Worm (Caenorhabditis elegans): ENCODE data around the gene M110.7.

Gene M110.7

ce11 chrII:8238155-8238554 lies 5.6 kb downstream of the M110.7 start, which contains the start of gene nlp-5:
Gene nlp-5, plus strand, starts transcription at chrII:8238455.
- TF ChIP-seq hmg-11 (tag; optimal IDR thresholded peaks at IDR 0.05) (no peak), nhr-237 (tag; optimal IDR thresholded peaks at IDR 0.05) (no peak), elt-3 (tag; optimal IDR thresholded peaks at IDR 0.05) (no peak), egl-27 (tag; optimal IDR thresholded peaks at IDR 0.05) (no peak), ceh-82 (tag; optimal IDR thresholded peaks at IDR 0.05) (no peak), ztf-11 (tag; optimal IDR thresholded peaks at IDR 0.05) (no peak), fos-1 (tag; optimal IDR thresholded peaks at IDR 0.05) (no peak), unc-62 (GFP tag; optimal IDR thresholded peaks at IDR 0.05) (no peak), skn-1 (tag; optimal IDR thresholded peaks at IDR 0.05) (no peak), ztf-4 (tag; optimal IDR thresholded peaks at IDR 0.05) (no peak)

ce11 chrII:8246476-8246875 lies 13.9 kb downstream of the M110.7 start, which contains the start of gene F35C11.3:
Gene F35C11.3, plus strand, starts transcription at chrII:8246776.
- TF ChIP-seq ceh-16 (tag; optimal IDR thresholded peaks at IDR 0.05) (no peak), egl-27 (tag; optimal IDR thresholded peaks at IDR 0.05) (no peak), elt-3 (tag; optimal IDR thresholded peaks at IDR 0.05) (no peak), lin-39 (tag; optimal IDR thresholded peaks at IDR 0.05) (no peak), tbx-2 (tag; optimal IDR thresholded peaks at IDR 0.05) (no peak), fos-1 (tag; optimal IDR thresholded peaks at IDR 0.05) (no peak), fkh-2 (tag; optimal IDR thresholded peaks at IDR 0.05) (no peak), nhr-67 (tag; optimal IDR thresholded peaks at IDR 0.05) (no peak), fkh-10 (GFP tag; optimal IDR thresholded peaks at IDR 0.05) (no peak), nfya-1 (tag; optimal IDR thresholded peaks at IDR 0.05; ENCODE audit: insufficient read depth) (no peak), zag-1 (tag; optimal IDR thresholded peaks at IDR 0.05) (no peak), ceh-28 (tag; optimal IDR thresholded peaks at IDR 0.05) (no peak), daf-12 (tag; optimal IDR thresholded peaks at IDR 0.05) (no peak), egl-5 (tag; optimal IDR thresholded peaks at IDR 0.05) (no peak)

- peak; percentile 85 for TF ChIP-seq pha-4 (tag; optimal IDR thresholded peaks at IDR 0.05)
- peak; percentile 86 for TF ChIP-seq pqm-1 (tag; optimal IDR thresholded peaks at IDR 0.05)
- TF ChIP-seq elt-2 (tag; optimal IDR thresholded peaks at IDR 0.05) = peak; percentile 75
- no peak for TF ChIP-seq nhr-28 (tag; optimal IDR thresholded peaks at IDR 0.05)
- TF ChIP-seq jun-1 (tag; optimal IDR thresholded peaks at IDR 0.05) = peak; percentile 5
Measured at ce11 chrII:8248745-8249144, 16.2 kb downstream of the M110.7 start, which contains the start of the genes F35C11.2 and F35C11.4. Gene F35C11.2, minus strand, starts transcription at chrII:8248834. Gene F35C11.4, plus strand, starts transcription at chrII:8249004.

ce11 chrII:8249710-8250109 lies 17.1 kb downstream of the M110.7 start:
- TF ChIP-seq R02D3.7 (tag; optimal IDR thresholded peaks at IDR 0.05) (no peak), nhr-12 (tag; optimal IDR thresholded peaks at IDR 0.05) (no peak), elt-2 (tag; optimal IDR thresholded peaks at IDR 0.05) (peak; percentile 53)

- TF ChIP-seq nhr-77 (tag; optimal IDR thresholded peaks at IDR 0.05) (no peak), ceh-16 (tag; optimal IDR thresholded peaks at IDR 0.05) (no peak), nhr-12 (tag; optimal IDR thresholded peaks at IDR 0.05) (no peak), nhr-67 (tag; optimal IDR thresholded peaks at IDR 0.05) (no peak)
Measured at ce11 chrII:8253160-8253793, 20.7 kb downstream of the M110.7 start, which contains the start of gene F35C11.5. Gene F35C11.5, plus strand, starts transcription at chrII:8253743.

ce11 chrII:8256013-8256412 lies 23.4 kb downstream of the M110.7 start, which contains the start of gene F35C11.7:
Gene F35C11.7, plus strand, starts transcription at chrII:8256313.
- TF ChIP-seq elt-2 (tag; optimal IDR thresholded peaks at IDR 0.05) = no peak
- no peak for TF ChIP-seq daf-12 (tag; optimal IDR thresholded peaks at IDR 0.05)
- no peak for TF ChIP-seq nhr-25 (tag; optimal IDR thresholded peaks at IDR 0.05)
- no peak for TF ChIP-seq unc-62 (GFP tag; optimal IDR thresholded peaks at IDR 0.05)
- no peak for TF ChIP-seq nhr-28 (tag; optimal IDR thresholded peaks at IDR 0.05)
- no peak for TF ChIP-seq mdl-1 (tag; optimal IDR thresholded peaks at IDR 0.05)
- TF ChIP-seq nfya-1 (tag; optimal IDR thresholded peaks at IDR 0.05; ENCODE audit: insufficient read depth) = no peak
- no peak for TF ChIP-seq eor-1 (tag; optimal IDR thresholded peaks at IDR 0.05)
- TF ChIP-seq hmg-11 (tag; optimal IDR thresholded peaks at IDR 0.05) = no peak
- no peak for TF ChIP-seq fkh-2 (tag; optimal IDR thresholded peaks at IDR 0.05)
- TF ChIP-seq fkh-10 (GFP tag; optimal IDR thresholded peaks at IDR 0.05) = no peak
- TF ChIP-seq egl-5 (tag; optimal IDR thresholded peaks at IDR 0.05) = no peak
- TF ChIP-seq elt-1 (tag; optimal IDR thresholded peaks at IDR 0.05) = no peak
- TF ChIP-seq lin-39 (tag; optimal IDR thresholded peaks at IDR 0.05) = no peak
- TF ChIP-seq ceh-16 (tag; optimal IDR thresholded peaks at IDR 0.05) = no peak
- no peak for TF ChIP-seq nhr-77 (tag; optimal IDR thresholded peaks at IDR 0.05)
- no peak for TF ChIP-seq egl-27 (tag; optimal IDR thresholded peaks at IDR 0.05)
- no peak for TF ChIP-seq ztf-11 (tag; optimal IDR thresholded peaks at IDR 0.05)
- no peak for TF ChIP-seq zag-1 (tag; optimal IDR thresholded peaks at IDR 0.05)
